Worm (Caenorhabditis elegans): Measurements from ENCODE around the gene oatr-1.

Gene oatr-1

ce11 chrIII:6360114-6360513 lies 35.9 kb downstream of the oatr-1 start:
- no peak for TF ChIP-seq ets-4 (GFP tag; optimal IDR thresholded peaks at IDR 0.05)
- peak; percentile 23; the same call in 1 of the 2 replicates for TF ChIP-seq zfh-2 (GFP tag; conservative IDR thresholded peaks at IDR 0.05)
- 0 out of 2 replicates have a peak, but pooled peaks have one; percentile 29 for TF ChIP-seq Y53G8AR.9 (GFP tag; conservative IDR thresholded peaks at IDR 0.05)
- peak; percentile 46; the same call in 1 of the 2 replicates for TF ChIP-seq lin-26 (GFP tag; IDR thresholded peaks at IDR 0.05)

- TF ChIP-seq lsy-27 (tag; optimal IDR thresholded peaks at IDR 0.05; ENCODE audit: borderline replicate concordance, insufficient read depth) (no peak), F22D6.2 (tag; optimal IDR thresholded peaks at IDR 0.05) (no peak), Y67H2A.10 (GFP tag; conservative IDR thresholded peaks at IDR 0.05) (no peak), ZK185.1 (tag; optimal IDR thresholded peaks at IDR 0.05; ENCODE audit: poor library complexity, severe bottlenecking) (no peak), bed-1 (GFP tag; IDR thresholded peaks at IDR 0.05) (no peak), let-607 (tag; optimal IDR thresholded peaks at IDR 0.05) (no peak), dpl-1 (GFP tag; optimal IDR thresholded peaks at IDR 0.05) (no peak), hlh-12 (tag; optimal IDR thresholded peaks at IDR 0.05) (no peak)
Measured at ce11 chrIII:6359171-6359854, 36.7 kb downstream of the oatr-1 start.

ce11 chrIII:6358704-6359103 lies 37.3 kb downstream of the oatr-1 start:
- TF ChIP-seq nhr-90 (tag; optimal IDR thresholded peaks at IDR 0.05): no peak

- TF ChIP-seq F23B12.7 (tag; optimal IDR thresholded peaks at IDR 0.05; ENCODE audit: insufficient read depth): no peak
- no peak for TF ChIP-seq ceh-79 (tag; optimal IDR thresholded peaks at IDR 0.05)
- no peak for TF ChIP-seq pbrm-1 (GFP tag; IDR thresholded peaks at IDR 0.05)
- TF ChIP-seq T07F8.4 (tag; optimal IDR thresholded peaks at IDR 0.05): no peak
- TF ChIP-seq let-607 (tag; optimal IDR thresholded peaks at IDR 0.05): no peak
- no peak for TF ChIP-seq hmg-1.2 (GFP tag; IDR thresholded peaks at IDR 0.05)
- TF ChIP-seq ztf-6 (GFP tag; IDR thresholded peaks at IDR 0.05): no peak
- TF ChIP-seq fkh-3 (tag; optimal IDR thresholded peaks at IDR 0.05): no peak
- TF ChIP-seq nfya-1 (tag; optimal IDR thresholded peaks at IDR 0.05; ENCODE audit: borderline replicate concordance, insufficient read depth): no peak
- no peak for TF ChIP-seq ztf-28 (GFP tag; IDR thresholded peaks at IDR 0.05)
- no peak for TF ChIP-seq attf-3 (GFP tag; conservative IDR thresholded peaks at IDR 0.05)
- TF ChIP-seq Y67H2A.10 (GFP tag; conservative IDR thresholded peaks at IDR 0.05): no peak
- no peak for TF ChIP-seq rcor-1 (GFP tag; IDR thresholded peaks at IDR 0.05)
- no peak for TF ChIP-seq ceh-40 (GFP tag; IDR thresholded peaks at IDR 0.05)
Measured at ce11 chrIII:6356764-6357163, 39.2 kb downstream of the oatr-1 start.

ce11 chrIII:6356007-6356406 lies 40.0 kb downstream of the oatr-1 start:
- TF ChIP-seq hlh-26 (GFP tag; conservative IDR thresholded peaks at IDR 0.05): no peak
- TF ChIP-seq cebp-1 (GFP tag; IDR thresholded peaks at IDR 0.05): 0 out of 2 replicates have a peak, but pooled peaks have one; percentile 19
- TF ChIP-seq cebp-1 (tag; optimal IDR thresholded peaks at IDR 0.05): no peak

ce11 chrIII:6355359-6355758 lies 40.6 kb downstream of the oatr-1 start:
- TF ChIP-seq lin-35 (GFP tag; optimal IDR thresholded peaks at IDR 0.05) (no peak), hrde-1 (tag; optimal IDR thresholded peaks at IDR 0.05; ENCODE audit: borderline replicate concordance) (no peak), madf-3 (GFP tag; IDR thresholded peaks at IDR 0.05) (no peak)
